Fruit fly (Drosophila melanogaster) whole organism, embryonic: ENCODE data around the gene CG4267.
A peak's percentile ranks its signal among the peaks of the same experiment; 100 is the strongest.

ENCODE experiments used
- ATbp ChIP-seq: fragments of 200-800 bp; sonication (Bioruptor generic); optimal IDR thresholded peaks from 2 replicates; lab custom pipeline; 2017; ENCODE audit warnings: missing biosample characterization, mild to moderate bottlenecking, missing genetic modification characterization, missing genetic modification reagents
- Atf6 ChIP-seq: fragments of 200-800 bp; sonication (Bioruptor generic); IDR thresholded peaks from 2 replicates; pipeline ENCODE4 v1.3.6; 2022; ENCODE audit warnings: missing biosample characterization, missing genetic modification characterization
- C15 ChIP-seq: fragments of 200-800 bp; sonication (Bioruptor generic); IDR thresholded peaks from 3 replicates; pipeline ENCODE4 v1.3.6; 2022; ENCODE audit warnings: missing biosample characterization, missing genetic modification characterization
- CG10274 ChIP-seq: fragments of 200-800 bp; sonication (Bioruptor generic); optimal IDR thresholded peaks from 3 replicates; lab custom pipeline; 2017; ENCODE audit warnings: missing biosample characterization, mild to moderate bottlenecking, missing genetic modification characterization
- CG13424 ChIP-seq: fragments of 200-800 bp; sonication (Bioruptor generic); optimal IDR thresholded peaks from 2 replicates; lab custom pipeline; 2019; ENCODE audit warnings: missing biosample characterization, mild to moderate bottlenecking, missing genetic modification characterization, moderate library complexity
- CG13624 ChIP-seq: fragments of 200-800 bp; sonication (Bioruptor generic); optimal IDR thresholded peaks from 2 replicates; lab custom pipeline; 2016; ENCODE audit warnings: missing biosample characterization, missing genetic modification characterization
- CG14860 ChIP-seq: fragments of 200-800 bp; sonication (Bioruptor generic); IDR thresholded peaks from 3 replicates; pipeline ENCODE4 v1.3.6; 2022; ENCODE audit warnings: missing biosample characterization, missing genetic modification characterization; ENCODE audit not compliant: partially characterized antibody
- CG16863 ChIP-seq: fragments of 200-800 bp; sonication (Bioruptor generic); optimal IDR thresholded peaks from 3 replicates; lab custom pipeline; 2016; ENCODE audit warnings: missing biosample characterization, missing genetic modification characterization
- CG18011 ChIP-seq: fragments of 200-800 bp; sonication (Bioruptor generic); optimal IDR thresholded peaks from 2 replicates; lab custom pipeline; 2017; ENCODE audit warnings: missing biosample characterization, missing genetic modification characterization, mild to moderate bottlenecking, moderate library complexity, missing genotype
- CG18619 ChIP-seq: fragments of 200-800 bp; sonication (Bioruptor generic); optimal IDR thresholded peaks from 3 replicates; lab custom pipeline; 2017; ENCODE audit warnings: missing biosample characterization, mild to moderate bottlenecking, missing genetic modification characterization
- CG2678 ChIP-seq: fragments of 200-800 bp; sonication (Bioruptor generic); optimal IDR thresholded peaks from 3 replicates; lab custom pipeline; 2019; ENCODE audit warnings: missing biosample characterization, mild to moderate bottlenecking, missing genetic modification characterization, moderate library complexity
- CG31365 ChIP-seq: fragments of 200-800 bp; sonication (Bioruptor generic); optimal IDR thresholded peaks from 2 replicates; lab custom pipeline; 2018; ENCODE audit warnings: missing biosample characterization, mild to moderate bottlenecking, missing genetic modification characterization
- CG32772 ChIP-seq: fragments of 200-800 bp; sonication (Bioruptor generic); IDR thresholded peaks from 2 replicates; pipeline ENCODE4 v1.3.6; 2022; ENCODE audit warnings: missing biosample characterization, missing genetic modification characterization
- CG3281 ChIP-seq: fragments of 200-800 bp; sonication (Bioruptor generic); optimal IDR thresholded peaks from 3 replicates; lab custom pipeline; 2017; ENCODE audit warnings: missing biosample characterization, mild to moderate bottlenecking, missing genetic modification characterization
- CG3407 ChIP-seq: fragments of 200-800 bp; sonication (Bioruptor generic); optimal IDR thresholded peaks from 2 replicates; lab custom pipeline; 2018; ENCODE audit warnings: missing biosample characterization, mild to moderate bottlenecking, missing genetic modification characterization
- CG7372 ChIP-seq: fragments of 200-800 bp; sonication (Bioruptor generic); IDR thresholded peaks from 2 replicates; pipeline ENCODE4 v1.3.6; 2022; ENCODE audit warnings: missing biosample characterization, missing genetic modification characterization
- CG7556 ChIP-seq: fragments of 200-800 bp; sonication (Bioruptor generic); optimal IDR thresholded peaks from 2 replicates; lab custom pipeline; 2017; ENCODE audit warnings: missing biosample characterization, mild to moderate bottlenecking, missing genetic modification characterization
- CG9817 ChIP-seq: fragments of 200-800 bp; sonication (Bioruptor generic); optimal IDR thresholded peaks from 2 replicates; lab custom pipeline; 2018; ENCODE audit warnings: missing biosample characterization, mild to moderate bottlenecking, missing genetic modification characterization, moderate library complexity
- CG9876 ChIP-seq: fragments of 200-800 bp; sonication (Bioruptor generic); optimal IDR thresholded peaks from 2 replicates; lab custom pipeline; 2016; ENCODE audit warnings: missing biosample characterization, missing genetic modification characterization
- CTCF ChIP-seq: fragments of 200-800 bp; sonication (Bioruptor generic); optimal IDR thresholded peaks from 2 replicates; lab custom pipeline; 2017; ENCODE audit warnings: missing biosample characterization, mild to moderate bottlenecking, missing genetic modification characterization, moderate library complexity
- Chrac-16 ChIP-seq: fragments of 200-800 bp; sonication (Bioruptor generic); optimal IDR thresholded peaks from 3 replicates; lab custom pipeline; 2016; ENCODE audit warnings: missing biosample characterization, missing genetic modification characterization
- Gsc ChIP-seq: fragments of 200-800 bp; sonication (Bioruptor generic); IDR thresholded peaks from 2 replicates; pipeline ENCODE4 v1.3.6; 2022; ENCODE audit warnings: missing biosample characterization, missing genetic modification characterization
- Hmr ChIP-seq: fragments of 200-800 bp; sonication (Bioruptor generic); optimal IDR thresholded peaks from 3 replicates; lab custom pipeline; 2017; ENCODE audit warnings: mild to moderate bottlenecking, missing biosample characterization, missing genetic modification reagents, missing genetic modification characterization
- Hr3 ChIP-seq: fragments of 200-800 bp; sonication (Bioruptor generic); optimal IDR thresholded peaks from 3 replicates; lab custom pipeline; 2016; ENCODE audit warnings: missing biosample characterization, missing genetic modification characterization
- Hsf ChIP-seq: fragments of 200-800 bp; sonication (Bioruptor generic); optimal IDR thresholded peaks from 3 replicates; lab custom pipeline; 2016; ENCODE audit warnings: missing biosample characterization, missing genetic modification characterization
- Jarid2 ChIP-seq: fragments of 200-800 bp; sonication (Bioruptor generic); optimal IDR thresholded peaks from 3 replicates; lab custom pipeline; 2017; ENCODE audit warnings: mild to moderate bottlenecking, missing biosample characterization, missing genetic modification reagents, missing genetic modification characterization
- MESR4 ChIP-seq: fragments of 200-800 bp; sonication (Bioruptor generic); optimal IDR thresholded peaks from 2 replicates; lab custom pipeline; 2018; ENCODE audit warnings: missing biosample characterization, mild to moderate bottlenecking, missing genetic modification characterization, moderate library complexity
- Med ChIP-seq: fragments of 200-800 bp; sonication (Bioruptor generic); peaks from one replicate; lab custom pipeline; 2016; ENCODE audit warnings: missing biosample characterization, missing genetic modification characterization, mild to moderate bottlenecking, inconsistent platforms, moderate library complexity
- Mrtf ChIP-seq: fragments of 200-800 bp; sonication (Bioruptor generic); IDR thresholded peaks from 3 replicates; pipeline ENCODE4 v1.3.6; 2022; ENCODE audit warnings: missing biosample characterization, missing genetic modification characterization
- NFAT ChIP-seq: fragments of 200-800 bp; sonication (Bioruptor generic); IDR thresholded peaks from 2 replicates; pipeline ENCODE4 v1.3.6; 2022; ENCODE audit warnings: missing biosample characterization, missing genetic modification characterization
- Nf-YA ChIP-seq: fragments of 200-800 bp; sonication (Bioruptor generic); IDR thresholded peaks from 2 replicates; pipeline ENCODE4 v1.3.6; 2022; ENCODE audit warnings: missing biosample characterization, missing genetic modification characterization
- Oli ChIP-seq: fragments of 200-800 bp; sonication (Bioruptor generic); optimal IDR thresholded peaks from 2 replicates; lab custom pipeline; 2018; ENCODE audit warnings: missing biosample characterization, mild to moderate bottlenecking, missing genetic modification characterization, moderate library complexity
- Poxn ChIP-seq: fragments of 200-800 bp; sonication (Bioruptor generic); IDR thresholded peaks from 2 replicates; pipeline ENCODE4 v1.3.6; 2022; ENCODE audit warnings: missing biosample characterization, missing genetic modification characterization
- Sry-δ ChIP-seq: fragments of 200-800 bp; sonication (Bioruptor generic); optimal IDR thresholded peaks from 2 replicates; lab custom pipeline; 2016; ENCODE audit warnings: missing biosample characterization, missing genetic modification characterization
- al ChIP-seq: fragments of 200-800 bp; sonication (Bioruptor generic); IDR thresholded peaks from 2 replicates; pipeline ENCODE4 v1.3.6; 2022; ENCODE audit warnings: missing biosample characterization, missing genetic modification characterization
- dm ChIP-seq: fragments of 200-800 bp; sonication (Bioruptor generic); optimal IDR thresholded peaks from 3 replicates; lab custom pipeline; 2016; ENCODE audit warnings: missing biosample characterization, missing genetic modification characterization
- ewg ChIP-seq: fragments of 200-800 bp; sonication (Bioruptor generic); optimal IDR thresholded peaks from 3 replicates; lab custom pipeline; 2017; ENCODE audit warnings: mild to moderate bottlenecking, missing biosample characterization, missing genetic modification reagents, missing genetic modification characterization
- her ChIP-seq: fragments of 200-800 bp; sonication (Bioruptor generic); optimal IDR thresholded peaks from 2 replicates; lab custom pipeline; 2016; ENCODE audit warnings: missing biosample characterization, missing genetic modification characterization
- kah ChIP-seq: fragments of 200-800 bp; sonication (Bioruptor generic); optimal IDR thresholded peaks from 2 replicates; lab custom pipeline; 2018; ENCODE audit warnings: missing biosample characterization, mild to moderate bottlenecking, missing genetic modification characterization
- ken ChIP-seq: fragments of 200-800 bp; sonication (Bioruptor generic); IDR thresholded peaks from 3 replicates; pipeline ENCODE4 v1.3.6; 2022; ENCODE audit warnings: missing biosample characterization, missing genetic modification characterization
- lbe ChIP-seq: fragments of 200-800 bp; sonication (Bioruptor generic); optimal IDR thresholded peaks from 2 replicates; lab custom pipeline; 2016; ENCODE audit warnings: missing biosample characterization, mild to moderate bottlenecking, missing genetic modification characterization
- ro ChIP-seq: fragments of 200-800 bp; sonication (Bioruptor generic); IDR thresholded peaks from 2 replicates; pipeline ENCODE4 v1.3.6; 2022; ENCODE audit warnings: missing biosample characterization, missing genetic modification characterization
- slbo ChIP-seq: fragments of 200-800 bp; sonication (Bioruptor generic); IDR thresholded peaks from 2 replicates; pipeline ENCODE4 v1.3.6; 2022; ENCODE audit warnings: missing biosample characterization, missing genetic modification characterization
- sob ChIP-seq: fragments of 200-800 bp; sonication (Bioruptor generic); IDR thresholded peaks from 2 replicates; pipeline ENCODE4 v1.3.6; 2022; ENCODE audit warnings: missing biosample characterization, missing genetic modification characterization
- ssp ChIP-seq: fragments of 200-800 bp; sonication (Bioruptor generic); IDR thresholded peaks from 2 replicates; pipeline ENCODE4 v1.3.6; 2022; ENCODE audit warnings: missing biosample characterization, missing genetic modification characterization
- toy ChIP-seq: fragments of 200-800 bp; sonication (Bioruptor generic); IDR thresholded peaks from 2 replicates; pipeline ENCODE4 v1.3.6; 2022; ENCODE audit warnings: missing biosample characterization, missing genetic modification characterization
- twi ChIP-seq: fragments of 200-800 bp; optimal IDR thresholded peaks from 2 replicates; lab custom pipeline; 2019; ENCODE audit warnings: missing biosample characterization, mild to moderate bottlenecking, missing genetic modification characterization, moderate library complexity
- tx ChIP-seq: fragments of 200-800 bp; sonication (Bioruptor generic); optimal IDR thresholded peaks from 2 replicates; lab custom pipeline; 2016; ENCODE audit warnings: missing biosample characterization, missing genetic modification characterization
- vvl ChIP-seq: fragments of 200-800 bp; sonication (Bioruptor generic); IDR thresholded peaks from 2 replicates; pipeline ENCODE4 v1.3.6; 2022; ENCODE audit warnings: missing biosample characterization, missing genetic modification characterization
- wor ChIP-seq: fragments of 200-800 bp; sonication (Bioruptor generic); IDR thresholded peaks from 2 replicates; pipeline ENCODE4 v1.3.6; 2022; ENCODE audit warnings: missing biosample characterization, missing genetic modification characterization

The CG4267 gene

DNA sequence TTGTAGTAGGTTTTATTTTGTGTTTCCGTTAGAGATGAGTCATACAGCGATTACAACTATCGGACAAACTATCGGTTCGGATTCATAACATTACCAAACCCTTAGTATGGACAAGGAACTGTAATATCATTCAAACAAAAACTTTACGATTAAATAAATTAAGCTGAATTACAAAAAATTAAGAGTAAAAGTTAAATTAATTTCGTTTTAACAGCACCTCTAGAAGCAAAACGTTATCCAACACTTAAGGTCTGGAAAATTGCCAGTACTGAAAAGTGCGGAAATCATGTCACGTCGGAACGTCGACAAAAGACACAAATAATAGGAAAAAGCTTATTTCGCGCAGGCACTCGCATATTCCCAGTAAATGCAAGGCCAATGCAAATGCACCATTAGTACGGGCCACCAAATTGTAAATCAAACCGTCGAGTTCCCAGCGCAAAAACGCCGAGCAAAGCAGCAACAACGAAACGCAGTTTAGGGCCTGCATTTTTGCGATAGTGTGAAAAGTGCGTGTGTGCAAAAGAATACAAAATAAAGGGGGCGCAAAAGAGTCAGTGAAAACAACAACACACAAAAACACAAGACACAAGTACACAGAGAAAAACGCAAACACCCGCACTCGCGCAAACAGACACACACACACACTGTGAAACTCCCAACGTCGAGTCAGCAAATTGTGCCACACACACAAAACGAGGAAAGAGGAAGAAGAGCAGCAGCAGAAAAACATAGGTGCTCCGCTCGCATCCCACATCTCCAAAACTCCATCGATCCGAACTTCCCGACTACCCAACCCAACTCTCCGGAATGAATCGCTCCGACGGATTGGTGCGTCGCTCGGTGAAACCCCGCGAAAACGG, 15.7 kb upstream of the CG4267 start, which contains the start of the genes CG15387 and sau (continued):
- peak; percentile 74 for TF ChIP-seq ssp (GFP tag; lab: Robert Waterston, UW)
- TF ChIP-seq CG13424 (tag; lab: Kevin White, UChicago): peak; percentile 90
- TF ChIP-seq ewg (GFP tag; lab: Kevin White, UChicago): peak; percentile 84
- peak; percentile 93 for TF ChIP-seq Hsf (GFP tag; lab: Kevin White, UChicago)
- TF ChIP-seq Poxn (GFP tag; lab: Robert Waterston, UW): peak; percentile 41; the same call in 1 of the 2 replicates
- TF ChIP-seq CG16863 (GFP tag; lab: Kevin White, UChicago): peak; percentile 92
- TF ChIP-seq C15: peak; percentile 72; the same call in 1 of the 3 replicates
- TF ChIP-seq Mrtf (GFP tag; lab: Robert Waterston, UW): peak; percentile 70; the same call in 2 of the 3 replicates
- no peak; the same call in none of the 2 replicates for TF ChIP-seq NFAT (GFP tag; lab: Robert Waterston, UW)
- TF ChIP-seq MESR4 (GFP tag; lab: Kevin White, UChicago): peak; percentile 42
- peak; percentile 89 for TF ChIP-seq CG14860
- peak; percentile 91 for TF ChIP-seq Chrac-16 (GFP tag; lab: Kevin White, UChicago)
- TF ChIP-seq ro (GFP tag; lab: Robert Waterston, UW): peak; percentile 47; the same call in 1 of the 2 replicates
- peak; percentile 89 for TF ChIP-seq slbo (GFP tag; lab: Robert Waterston, UW)
- TF ChIP-seq CG18011 (GFP tag; lab: Kevin White, UChicago): peak; percentile 71
- peak; percentile 79 for TF ChIP-seq al (GFP tag; lab: Robert Waterston, UW)
- peak; percentile 64 for TF ChIP-seq wor (GFP tag; lab: Robert Waterston, UW)
- peak; percentile 92 for TF ChIP-seq CG13624
- TF ChIP-seq kah (GFP tag; lab: Kevin White, UChicago): peak; percentile 29
- TF ChIP-seq CG7556: peak; percentile 83
- TF ChIP-seq Oli (tag; lab: Kevin White, UChicago): peak; percentile 78
- TF ChIP-seq Hmr (GFP tag; lab: Kevin White, UChicago): peak; percentile 89
- peak; percentile 78 for TF ChIP-seq twi (tag; lab: Kevin White, UChicago)
- TF ChIP-seq toy (GFP tag; lab: Robert Waterston, UW): peak; percentile 65; the same call in 1 of the 2 replicates
- peak; percentile 90 for TF ChIP-seq lbe
- peak; percentile 83 for TF ChIP-seq her (GFP tag; lab: Kevin White, UChicago)
- TF ChIP-seq CG9817: peak; percentile 89
- TF ChIP-seq Gsc: no peak
- peak; percentile 85 for TF ChIP-seq Hr3
- peak; percentile 60 for TF ChIP-seq CG10274 (GFP tag; lab: Kevin White, UChicago)
- TF ChIP-seq CG31365 (tag; lab: Kevin White, UChicago): no peak
- peak; percentile 88 for TF ChIP-seq CG2678 (tag; lab: Kevin White, UChicago)
- peak; percentile 93 for TF ChIP-seq sob (GFP tag; lab: Robert Waterston, UW)
- TF ChIP-seq CG3407 (GFP tag; lab: Kevin White, UChicago): peak; percentile 84
- peak; percentile 78 for TF ChIP-seq CG9876
- peak; percentile 87 for TF ChIP-seq CG3281 (GFP tag; lab: Kevin White, UChicago)
- TF ChIP-seq Nf-YA: peak; percentile 47
- peak; percentile 82 for TF ChIP-seq dm (GFP tag; lab: Kevin White, UChicago)
- peak; percentile 90 for TF ChIP-seq Atf6 (GFP tag; lab: Robert Waterston, UW)
- peak; percentile 88 for TF ChIP-seq vvl (GFP tag; lab: Robert Waterston, UW)
- peak; percentile 97 for TF ChIP-seq Sry-δ (GFP tag; lab: Kevin White, UChicago)
- TF ChIP-seq Jarid2 (GFP tag; lab: Kevin White, UChicago): peak; percentile 59
- peak; percentile 83 for TF ChIP-seq CG7372 (GFP tag; lab: Robert Waterston, UW)
- TF ChIP-seq ken (GFP tag; lab: Robert Waterston, UW): peak; percentile 86
- TF ChIP-seq Med: peak; percentile 99
- peak; percentile 91 for TF ChIP-seq tx
- peak; percentile 78 for TF ChIP-seq CG18619 (GFP tag; lab: Kevin White, UChicago)
- TF ChIP-seq CG32772 (GFP tag; lab: Robert Waterston, UW): peak; percentile 75
- peak; percentile 56 for TF ChIP-seq ATbp (GFP tag; lab: Kevin White, UChicago)
- TF ChIP-seq CTCF: peak; percentile 23
